Fruit fly (Drosophila melanogaster) whole organism, embryonic: Measurements from ENCODE around the gene scaf6.

Source experiments
- ATbp ChIP-seq: fragments of 200-800 bp; sonication (Bioruptor generic); optimal IDR thresholded peaks from 2 replicates; lab custom pipeline; 2017; ENCODE audit warnings: missing biosample characterization, mild to moderate bottlenecking, missing genetic modification characterization, missing genetic modification reagents
- Abd-B ChIP-seq: fragments of 200-800 bp; sonication (Bioruptor generic); optimal IDR thresholded peaks from 2 replicates; lab custom pipeline; 2018; ENCODE audit warnings: missing biosample characterization, mild to moderate bottlenecking, missing genetic modification characterization, moderate library complexity
- Ada2b ChIP-seq: fragments of 200-800 bp; sonication (Bioruptor generic); IDR thresholded peaks from 2 replicates; pipeline ENCODE4 v1.3.6; 2022; ENCODE audit warnings: missing biosample characterization, missing genetic modification characterization
- B-H2 ChIP-seq: fragments of 200-800 bp; sonication (Bioruptor generic); optimal IDR thresholded peaks from 2 replicates; lab custom pipeline; 2018; ENCODE audit warnings: missing biosample characterization, mild to moderate bottlenecking, missing genetic modification characterization
- CG10321 ChIP-seq: fragments of 200-800 bp; sonication (Bioruptor generic); IDR thresholded peaks from 2 replicates; pipeline ENCODE4 v1.3.6; 2022; ENCODE audit warnings: missing biosample characterization, missing genetic modification characterization
- CG10543 ChIP-seq: fragments of 200-800 bp; sonication (Bioruptor generic); optimal IDR thresholded peaks from 3 replicates; lab custom pipeline; 2017; ENCODE audit warnings: missing biosample characterization, mild to moderate bottlenecking, missing genetic modification characterization, moderate library complexity
- CG13287 ChIP-seq: fragments of 200-800 bp; sonication (Bioruptor generic); IDR thresholded peaks from 2 replicates; pipeline ENCODE4 v1.3.6; 2022; ENCODE audit warnings: missing biosample characterization, missing genetic modification characterization; ENCODE audit not compliant: partially characterized antibody
- CG13424 ChIP-seq: fragments of 200-800 bp; sonication (Bioruptor generic); optimal IDR thresholded peaks from 2 replicates; lab custom pipeline; 2019; ENCODE audit warnings: missing biosample characterization, mild to moderate bottlenecking, missing genetic modification characterization, moderate library complexity
- CG14441 ChIP-seq: fragments of 200-800 bp; sonication (Bioruptor generic); IDR thresholded peaks from 2 replicates; pipeline ENCODE4 v1.3.6; 2022; ENCODE audit warnings: missing biosample characterization, missing genetic modification characterization
- CG15601 ChIP-seq: fragments of 200-800 bp; sonication (Bioruptor generic); optimal IDR thresholded peaks from 3 replicates; lab custom pipeline; 2019; ENCODE audit warnings: missing biosample characterization, mild to moderate bottlenecking, missing genetic modification characterization, moderate library complexity
- CG2116 ChIP-seq: fragments of 200-800 bp; sonication (Bioruptor generic); optimal IDR thresholded peaks from 3 replicates; lab custom pipeline; 2018; ENCODE audit warnings: missing biosample characterization, mild to moderate bottlenecking, missing genetic modification characterization
- CG33557 ChIP-seq: fragments of 200-800 bp; sonication (Bioruptor generic); optimal IDR thresholded peaks from 2 replicates; lab custom pipeline; 2019; ENCODE audit warnings: missing biosample characterization, mild to moderate bottlenecking, missing genetic modification characterization, moderate library complexity
- CG4404 ChIP-seq: fragments of 200-800 bp; sonication (Bioruptor generic); IDR thresholded peaks from 2 replicates; pipeline ENCODE4 v1.3.6; 2022; ENCODE audit warnings: missing biosample characterization, missing genetic modification characterization
- CG6175 ChIP-seq: fragments of 200-800 bp; sonication (Bioruptor generic); IDR thresholded peaks from 3 replicates; pipeline ENCODE4 v1.3.6; 2022; ENCODE audit warnings: missing biosample characterization, missing genetic modification characterization
- CG7786 ChIP-seq: fragments of 200-800 bp; sonication (Bioruptor generic); optimal IDR thresholded peaks from 2 replicates; lab custom pipeline; 2016; ENCODE audit warnings: missing biosample characterization, missing genetic modification characterization
- CG7839 ChIP-seq: fragments of 200-800 bp; sonication (Bioruptor generic); optimal IDR thresholded peaks from 3 replicates; lab custom pipeline; 2018; ENCODE audit warnings: missing biosample characterization, mild to moderate bottlenecking, missing genetic modification characterization, moderate library complexity
- CG7928 ChIP-seq: fragments of 200-800 bp; sonication (Bioruptor generic); optimal IDR thresholded peaks from 2 replicates; lab custom pipeline; 2017; ENCODE audit warnings: missing biosample characterization, mild to moderate bottlenecking, missing genetic modification characterization
- CG7987 ChIP-seq: fragments of 200-800 bp; sonication (Bioruptor generic); optimal IDR thresholded peaks from 2 replicates; lab custom pipeline; 2018; ENCODE audit warnings: missing biosample characterization, mild to moderate bottlenecking, missing genetic modification characterization, moderate library complexity
- CG8359 ChIP-seq: fragments of 200-800 bp; sonication (Bioruptor generic); optimal IDR thresholded peaks from 2 replicates; lab custom pipeline; 2017; ENCODE audit warnings: missing biosample characterization, mild to moderate bottlenecking, missing genetic modification characterization, borderline replicate concordance
- CG8944 ChIP-seq: fragments of 200-800 bp; sonication (Bioruptor generic); optimal IDR thresholded peaks from 3 replicates; lab custom pipeline; 2016; ENCODE audit warnings: missing biosample characterization, missing genetic modification characterization
- CG9797 ChIP-seq: fragments of 200-800 bp; sonication (Bioruptor generic); optimal IDR thresholded peaks from 3 replicates; lab custom pipeline; 2018; ENCODE audit warnings: missing biosample characterization, mild to moderate bottlenecking, missing genetic modification characterization
- Deaf1 ChIP-seq: fragments of 200-800 bp; optimal IDR thresholded peaks from 3 replicates; lab custom pipeline; 2019; ENCODE audit warnings: missing biosample characterization, mild to moderate bottlenecking, missing genetic modification characterization, moderate library complexity
- E2f2 ChIP-seq: fragments of 200-800 bp; sonication (Bioruptor generic); IDR thresholded peaks from 2 replicates; pipeline ENCODE4 v1.3.6; 2022; ENCODE audit warnings: missing biosample characterization, missing genetic modification characterization
- Gug ChIP-seq: fragments of 200-800 bp; sonication (Bioruptor generic); IDR thresholded peaks from 4 replicates; pipeline ENCODE4 v1.3.6; 2022; ENCODE audit warnings: missing biosample characterization, missing genetic modification characterization
- Hr3 ChIP-seq: fragments of 200-800 bp; sonication (Bioruptor generic); optimal IDR thresholded peaks from 3 replicates; lab custom pipeline; 2016; ENCODE audit warnings: missing biosample characterization, missing genetic modification characterization
- Lpt ChIP-seq: fragments of >200 bp; optimal IDR thresholded peaks from 2 replicates; lab custom pipeline; 2018; ENCODE audit warnings: missing biosample characterization, missing genetic modification characterization
- Myb ChIP-seq: fragments of 200-800 bp; sonication (Bioruptor generic); optimal IDR thresholded peaks from 2 replicates; lab custom pipeline; 2016; ENCODE audit warnings: missing biosample characterization, missing genetic modification characterization
- Nf-YB ChIP-seq: fragments of 200-800 bp; sonication (Bioruptor generic); optimal IDR thresholded peaks from 3 replicates; lab custom pipeline; 2019; ENCODE audit warnings: missing biosample characterization, mild to moderate bottlenecking, missing genetic modification characterization, moderate library complexity
- NfI ChIP-seq: fragments of 200-800 bp; sonication (Bioruptor generic); optimal IDR thresholded peaks from 3 replicates; lab custom pipeline; 2018; ENCODE audit warnings: missing biosample characterization, mild to moderate bottlenecking, missing genetic modification characterization, moderate library complexity
- Oli ChIP-seq: fragments of 200-800 bp; sonication (Bioruptor generic); optimal IDR thresholded peaks from 2 replicates; lab custom pipeline; 2018; ENCODE audit warnings: missing biosample characterization, mild to moderate bottlenecking, missing genetic modification characterization, moderate library complexity
- Opbp ChIP-seq: fragments of 200-800 bp; sonication (Bioruptor generic); IDR thresholded peaks from 3 replicates; pipeline ENCODE4 v1.3.6; 2022; ENCODE audit warnings: missing biosample characterization, missing genetic modification characterization; ENCODE audit not compliant: partially characterized antibody
- Sry-β ChIP-seq: fragments of 200-800 bp; sonication (Bioruptor generic); optimal IDR thresholded peaks from 2 replicates; lab custom pipeline; 2018; ENCODE audit warnings: missing biosample characterization, mild to moderate bottlenecking, missing genetic modification characterization, moderate library complexity
- amos ChIP-seq: fragments of 200-800 bp; sonication (Bioruptor generic); IDR thresholded peaks from 2 replicates; pipeline ENCODE4 v1.3.6; 2022; ENCODE audit warnings: missing biosample characterization, missing genetic modification characterization; ENCODE audit not compliant: partially characterized antibody
- chinmo ChIP-seq: fragments of 200-800 bp; sonication (Bioruptor generic); IDR thresholded peaks from 4 replicates; pipeline ENCODE4 v1.3.6; 2022; ENCODE audit warnings: missing biosample characterization, missing genetic modification characterization; ENCODE audit not compliant: partially characterized antibody
- ci ChIP-seq: fragments of 200-800 bp; sonication (Bioruptor generic); IDR thresholded peaks from 3 replicates; pipeline ENCODE4 v1.3.6; 2022; ENCODE audit warnings: missing biosample characterization, missing genetic modification characterization
- crol ChIP-seq: fragments of 200-800 bp; sonication (Bioruptor generic); IDR thresholded peaks from 2 replicates; pipeline ENCODE4 v1.3.6; 2022; ENCODE audit warnings: missing biosample characterization, missing genetic modification characterization
- crp ChIP-seq, 2 experiments: fragments of 200-800 bp; sonication (Bioruptor generic); optimal IDR thresholded peaks; 2 replicates in 1 of 2; 3 replicates in 1 of 2; lab custom pipeline; 2017; ENCODE audit warnings: missing biosample characterization in 2 of 2, missing genetic modification characterization in 2 of 2, mild to moderate bottlenecking in 1 of 2, moderate library complexity in 1 of 2
- cwo ChIP-seq: fragments of 200-800 bp; sonication (Bioruptor generic); optimal IDR thresholded peaks from 3 replicates; lab custom pipeline; 2017; ENCODE audit warnings: missing biosample characterization, missing genetic modification characterization, mild to moderate bottlenecking, moderate library complexity, missing genetic modification reagents
- dan ChIP-seq: fragments of 200-800 bp; sonication (Bioruptor generic); IDR thresholded peaks from 2 replicates; pipeline ENCODE4 v1.3.6; 2022; ENCODE audit warnings: missing biosample characterization, missing genetic modification characterization
- fd64A ChIP-seq: fragments of 200-800 bp; sonication (Bioruptor generic); optimal IDR thresholded peaks from 3 replicates; lab custom pipeline; 2018; ENCODE audit warnings: missing biosample characterization, mild to moderate bottlenecking, missing genetic modification characterization
- gsb-n ChIP-seq: fragments of 200-800 bp; sonication (Bioruptor generic); optimal IDR thresholded peaks from 3 replicates; lab custom pipeline; 2018; ENCODE audit warnings: missing biosample characterization, mild to moderate bottlenecking, missing genetic modification characterization
- ind ChIP-seq: fragments of 200-800 bp; sonication (Bioruptor generic); optimal IDR thresholded peaks from 3 replicates; lab custom pipeline; 2016; ENCODE audit warnings: missing biosample characterization, missing genetic modification characterization
- kah ChIP-seq: fragments of 200-800 bp; sonication (Bioruptor generic); optimal IDR thresholded peaks from 2 replicates; lab custom pipeline; 2018; ENCODE audit warnings: missing biosample characterization, mild to moderate bottlenecking, missing genetic modification characterization
- lov ChIP-seq, 2 experiments: fragments of 200-800 bp in 1 of 2; fragments of >200 bp in 1 of 2; sonication (Bioruptor generic) in 1 of 2; IDR thresholded peaks in 1 of 2; optimal IDR thresholded peaks in 1 of 2; 2 replicates in 1 of 2; 3 replicates in 1 of 2; pipeline versions ENCODE4 v1.3.6 to Lab custom; 2017 to 2022; ENCODE audit warnings: missing biosample characterization in 1 of 2, missing genetic modification characterization in 1 of 2
- luna ChIP-seq: fragments of 200-800 bp; sonication (Bioruptor generic); optimal IDR thresholded peaks from 2 replicates; lab custom pipeline; 2016; ENCODE audit warnings: missing biosample characterization, missing genetic modification characterization
- nerfin-2 ChIP-seq: fragments of 200-800 bp; sonication (Bioruptor generic); IDR thresholded peaks from 2 replicates; pipeline ENCODE4 v1.3.6; 2022; ENCODE audit warnings: missing biosample characterization, missing genetic modification characterization; ENCODE audit not compliant: partially characterized antibody
- slou ChIP-seq: fragments of 200-800 bp; sonication (Bioruptor generic); optimal IDR thresholded peaks from 3 replicates; lab custom pipeline; 2016; ENCODE audit warnings: missing biosample characterization, missing genetic modification characterization
- sr ChIP-seq: fragments of 200-800 bp; sonication (Bioruptor generic); IDR thresholded peaks from 3 replicates; pipeline ENCODE4 v1.3.6; 2022; ENCODE audit warnings: missing biosample characterization, missing genetic modification characterization
- z ChIP-seq: fragments of 200-800 bp; sonication (Bioruptor generic); IDR thresholded peaks from 3 replicates; pipeline ENCODE4 v1.3.6; 2022; ENCODE audit warnings: missing biosample characterization, missing genetic modification characterization

scaf6 gene

DNA sequence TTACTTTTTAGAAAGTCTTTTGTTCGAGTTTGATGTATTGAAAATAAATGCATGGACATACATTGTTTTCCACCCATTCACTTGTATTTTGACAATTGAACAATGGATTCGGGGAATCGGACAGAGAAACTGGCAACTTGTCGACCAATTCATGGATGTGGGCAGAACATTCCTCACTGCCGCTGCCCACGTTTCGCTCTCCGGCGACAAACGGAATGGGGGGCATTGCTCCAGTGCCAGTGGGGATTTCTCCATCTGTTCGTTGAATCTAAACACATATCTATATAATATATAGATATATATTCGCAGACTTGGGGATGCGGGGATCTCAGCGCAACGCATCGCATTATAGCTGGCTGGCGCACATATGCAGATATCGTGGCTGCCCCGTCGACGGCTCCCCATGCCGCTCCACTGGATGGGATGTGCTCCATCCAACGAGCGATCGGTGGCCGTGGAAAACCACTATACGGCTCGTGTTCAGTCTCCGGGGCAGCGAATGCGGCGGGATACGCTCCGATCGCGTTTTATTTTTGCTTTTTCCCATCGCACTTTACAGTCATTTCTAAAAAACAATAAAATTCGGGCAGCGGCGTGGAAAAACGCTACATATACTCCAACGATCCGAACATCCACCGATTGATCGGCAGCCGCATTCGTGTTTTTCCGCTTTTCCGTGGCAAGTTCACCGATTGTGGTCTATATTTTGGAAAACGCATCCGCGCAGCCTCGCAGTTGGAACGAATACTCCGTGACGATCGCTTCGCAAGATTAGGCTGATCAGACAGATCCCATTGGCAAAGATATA, 3.3 kb upstream of the scaf6 start, which contains the start of gene TpnC73F (continued):
- TF ChIP-seq kah: peak; percentile 51
- 0 out of 3 replicates have a peak, but pooled peaks have one; percentile 35 for TF ChIP-seq z (GFP tag; lab: Robert Waterston, UW)
- TF ChIP-seq CG7928: peak; percentile 2
- no peak for TF ChIP-seq Ada2b (GFP tag; lab: Robert Waterston, UW)
- TF ChIP-seq CG8359 (GFP tag; lab: Kevin White, UChicago): no peak
- TF ChIP-seq ind (GFP tag; lab: Kevin White, UChicago): no peak
- no peak for TF ChIP-seq fd64A
- TF ChIP-seq NfI (GFP tag; lab: Kevin White, UChicago): no peak
- no peak for TF ChIP-seq CG7786
- TF ChIP-seq Opbp (GFP tag; lab: Robert Waterston, UW): no peak
- TF ChIP-seq Abd-B (GFP tag; lab: Kevin White, UChicago): no peak
- TF ChIP-seq Deaf1 (tag; lab: Kevin White, UChicago): peak; percentile 91
- TF ChIP-seq CG4404 (GFP tag; lab: Robert Waterston, UW): no peak
- no peak for TF ChIP-seq Sry-β (GFP tag; lab: Kevin White, UChicago)
- TF ChIP-seq CG10543 (GFP tag; lab: Kevin White, UChicago): peak; percentile 95
- TF ChIP-seq crol: peak; percentile 59; the same call in 1 of the 2 replicates
- TF ChIP-seq chinmo (GFP tag; lab: Robert Waterston, UW): 0 out of 4 replicates have a peak, but pooled peaks have one; percentile 42
- TF ChIP-seq cwo: no peak
- TF ChIP-seq gsb-n: no peak
- no peak for TF ChIP-seq Hr3
- TF ChIP-seq ci (GFP tag; lab: Robert Waterston, UW): 0 out of 3 replicates have a peak, but pooled peaks have one; percentile 49
- no peak for TF ChIP-seq Lpt
- no peak for TF ChIP-seq crp (GFP tag; optimal IDR thresholded peaks at IDR 0.05; lab: Kevin White, UChicago)
- TF ChIP-seq CG6175 (GFP tag; lab: Robert Waterston, UW): peak; percentile 59; the same call in 1 of the 3 replicates
- no peak for TF ChIP-seq Nf-YB (GFP tag; lab: Kevin White, UChicago)
- 0 out of 2 replicates have a peak, but pooled peaks have one; percentile 23 for TF ChIP-seq CG14441 (GFP tag; lab: Robert Waterston, UW)
- no peak for TF ChIP-seq CG8944
- TF ChIP-seq nerfin-2: no peak
- peak; percentile 98 for TF ChIP-seq sr
- TF ChIP-seq Oli (tag; lab: Kevin White, UChicago): no peak
- TF ChIP-seq CG10321: no peak
- no peak for TF ChIP-seq CG7839 (tag; lab: Kevin White, UChicago)
- no peak for TF ChIP-seq dan (GFP tag; lab: Robert Waterston, UW)
- TF ChIP-seq luna: no peak

DNA sequence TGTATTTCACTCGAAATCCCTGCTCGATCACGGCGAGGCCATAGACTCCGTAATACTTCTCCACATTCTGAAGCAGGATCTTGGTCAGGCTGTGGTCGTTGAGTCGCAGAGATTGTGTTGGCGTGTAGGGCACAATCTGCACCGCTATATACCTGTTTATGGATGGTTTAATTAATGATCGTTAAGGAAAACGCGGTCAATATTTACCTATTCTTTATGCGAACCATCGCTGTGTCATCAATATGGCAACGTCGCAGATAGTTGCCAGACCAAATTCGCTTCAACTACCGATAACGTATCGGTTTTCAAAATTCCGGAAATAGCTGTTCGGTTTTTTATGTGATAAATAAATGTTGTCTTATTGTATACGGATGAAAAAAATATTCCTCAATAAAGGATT, 2.4 kb upstream of the scaf6 start, which contains the start of gene Pop5:
Pop5 (minus strand) TSS at position 240 of the 400 bp plus-strand sequence.
- TF ChIP-seq CG2116 (GFP tag; lab: Kevin White, UChicago) (peak; percentile 65), CG9797 (peak; percentile 19), B-H2 (GFP tag; lab: Kevin White, UChicago) (peak; percentile 50), CG33557 (GFP tag; lab: Kevin White, UChicago) (peak; percentile 3), CG15601 (tag; lab: Kevin White, UChicago) (peak; percentile 21), CG7987 (GFP tag; lab: Kevin White, UChicago) (peak; percentile 39), CG13424 (tag; lab: Kevin White, UChicago) (peak; percentile 15), CG13287 (GFP tag; lab: Robert Waterston, UW) (peak; percentile 34; the same call in 1 of the 2 replicates), amos (GFP tag; lab: Robert Waterston, UW) (peak; percentile 53; the same call in 1 of the 2 replicates), E2f2 (GFP tag; lab: Robert Waterston, UW) (peak; percentile 91), Myb (peak; percentile 81), ATbp (GFP tag; lab: Kevin White, UChicago) (peak; percentile 5), slou (no peak), Gug (GFP tag; lab: Robert Waterston, UW) (no peak), NfI (GFP tag; lab: Kevin White, UChicago) (peak; percentile 34), lov (optimal IDR thresholded peaks at IDR 0.05; lab: Kevin White, UChicago) (no peak), lov (GFP tag; IDR thresholded peaks at IDR 0.05; lab: Robert Waterston, UW) (no peak)
